Worm (Caenorhabditis elegans): ENCODE results near the gene W02B3.7.

Gene W02B3.7

ce11 chrIII:658357-658756 lies 33.5 kb downstream of the W02B3.7 start, which contains the start of gene C09F5.1:
Gene C09F5.1 (plus strand): TSS chrIII:658709.
- TF ChIP-seq unc-39 (tag; optimal IDR thresholded peaks at IDR 0.05) (no peak), snpc-4 (tag; optimal IDR thresholded peaks at IDR 0.05) (no peak), nhr-28 (tag; optimal IDR thresholded peaks at IDR 0.05) (no peak), ceh-9 (tag; optimal IDR thresholded peaks at IDR 0.05) (no peak), nhr-76 (tag; optimal IDR thresholded peaks at IDR 0.05) (no peak), ztf-4 (tag; optimal IDR thresholded peaks at IDR 0.05) (no peak), nhr-25 (tag; optimal IDR thresholded peaks at IDR 0.05) (peak; percentile 41), ztf-11 (tag; optimal IDR thresholded peaks at IDR 0.05) (no peak), nfya-1 (tag; optimal IDR thresholded peaks at IDR 0.05; ENCODE audit: insufficient read depth) (peak; percentile 9), eor-1 (tag; optimal IDR thresholded peaks at IDR 0.05) (no peak), ceh-82 (tag; optimal IDR thresholded peaks at IDR 0.05) (no peak), pqm-1 (tag; optimal IDR thresholded peaks at IDR 0.05) (no peak), ZK546.5 (tag; optimal IDR thresholded peaks at IDR 0.05) (no peak), nhr-23 (tag; optimal IDR thresholded peaks at IDR 0.05) (peak; percentile 26), fos-1 (tag; optimal IDR thresholded peaks at IDR 0.05) (no peak)

- TF ChIP-seq nfya-1 (tag; optimal IDR thresholded peaks at IDR 0.05; ENCODE audit: insufficient read depth) (no peak), nhr-25 (tag; optimal IDR thresholded peaks at IDR 0.05) (peak; percentile 57), lin-15B (tag; optimal IDR thresholded peaks at IDR 0.05) (no peak), ceh-16 (tag; optimal IDR thresholded peaks at IDR 0.05) (no peak), ceh-82 (tag; optimal IDR thresholded peaks at IDR 0.05) (no peak), sea-2 (GFP tag; optimal IDR thresholded peaks at IDR 0.05) (no peak)
Measured at ce11 chrIII:657241-657640, 34.6 kb downstream of the W02B3.7 start.

DNA sequence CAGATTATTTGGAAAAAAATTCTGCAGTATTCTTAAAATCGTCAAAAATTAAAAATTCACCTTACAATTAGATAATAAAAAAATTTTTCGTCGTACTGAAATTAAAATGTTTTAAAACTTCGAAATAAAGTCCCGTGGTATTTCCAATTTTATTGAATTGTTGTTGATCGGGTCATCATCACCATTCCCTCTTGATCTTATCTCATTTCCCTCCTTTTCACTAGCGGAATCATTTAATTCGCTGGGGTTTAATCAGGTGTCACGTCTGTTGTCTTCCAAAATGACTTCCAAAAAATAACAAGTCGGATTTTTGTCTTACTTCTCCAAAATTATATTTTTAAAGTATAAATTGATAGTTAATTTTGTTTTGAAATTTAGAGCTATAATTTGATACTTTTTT lies 35.2 kb downstream of the W02B3.7 start:
- TF ChIP-seq elt-1 (tag; optimal IDR thresholded peaks at IDR 0.05), result peak; percentile 56
- no peak for TF ChIP-seq eor-1 (tag; optimal IDR thresholded peaks at IDR 0.05)
- TF ChIP-seq nhr-67 (tag; optimal IDR thresholded peaks at IDR 0.05), result no peak

DNA sequence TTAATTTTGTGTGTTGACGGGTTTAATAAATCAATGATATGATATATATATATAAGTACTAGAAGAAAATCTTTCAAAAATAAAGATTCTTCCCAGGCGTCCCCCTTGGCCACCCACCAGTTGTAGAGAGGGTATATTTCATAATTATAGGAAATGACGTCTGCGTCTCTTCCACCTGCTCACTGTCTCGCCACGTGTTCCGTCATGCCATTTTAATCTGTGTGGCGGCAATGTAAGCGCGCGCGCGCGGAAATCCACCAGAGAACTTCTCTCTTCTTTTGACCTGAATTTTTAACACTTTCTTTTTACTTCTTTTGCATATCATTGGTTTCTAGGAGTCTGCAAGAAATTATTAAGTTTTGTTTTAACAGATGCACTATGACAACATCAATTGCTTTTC lies 37.5 kb downstream of the W02B3.7 start:
- TF ChIP-seq nhr-23 (tag; optimal IDR thresholded peaks at IDR 0.05) (peak; percentile 52), egl-5 (tag; optimal IDR thresholded peaks at IDR 0.05) (no peak)

DNA sequence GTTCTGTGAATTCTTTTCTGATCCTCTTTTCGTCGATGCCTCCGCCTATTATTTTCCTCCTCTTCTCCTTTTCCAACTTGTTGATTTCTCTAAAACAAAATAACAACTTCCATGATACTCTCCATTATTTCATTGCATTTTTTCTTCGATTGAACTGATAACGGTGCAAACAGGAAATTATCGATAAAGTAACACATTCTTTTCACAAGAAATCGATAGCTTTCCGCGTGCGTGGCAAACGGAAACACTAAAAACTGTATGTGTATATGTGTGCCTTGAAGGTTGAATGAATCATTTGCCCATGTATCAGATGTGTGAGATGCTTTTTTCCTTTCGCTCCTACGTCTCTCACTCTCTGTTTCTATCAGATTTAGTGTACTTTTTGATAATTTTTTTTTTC lies 40.2 kb downstream of the W02B3.7 start:
- TF ChIP-seq egl-27 (tag; optimal IDR thresholded peaks at IDR 0.05) (no peak), daf-12 (tag; optimal IDR thresholded peaks at IDR 0.05) (no peak), ztf-4 (tag; optimal IDR thresholded peaks at IDR 0.05) (no peak), nhr-11 (tag; optimal IDR thresholded peaks at IDR 0.05) (no peak), ceh-82 (tag; optimal IDR thresholded peaks at IDR 0.05) (no peak), elt-3 (tag; optimal IDR thresholded peaks at IDR 0.05) (no peak), unc-39 (tag; optimal IDR thresholded peaks at IDR 0.05) (no peak), ceh-16 (tag; optimal IDR thresholded peaks at IDR 0.05) (no peak), nfya-1 (tag; optimal IDR thresholded peaks at IDR 0.05; ENCODE audit: insufficient read depth) (no peak), jun-1 (tag; optimal IDR thresholded peaks at IDR 0.05) (peak; percentile 54), ama-1 (optimal IDR thresholded peaks at IDR 0.05) (no peak), lin-39 (tag; optimal IDR thresholded peaks at IDR 0.05) (no peak), ZK546.5 (tag; optimal IDR thresholded peaks at IDR 0.05) (no peak), snpc-4 (tag; optimal IDR thresholded peaks at IDR 0.05) (no peak), egl-5 (tag; optimal IDR thresholded peaks at IDR 0.05) (no peak), zag-1 (tag; optimal IDR thresholded peaks at IDR 0.05) (no peak), fkh-10 (GFP tag; optimal IDR thresholded peaks at IDR 0.05) (no peak), pha-4 (tag; optimal IDR thresholded peaks at IDR 0.05) (no peak), fkh-2 (tag; optimal IDR thresholded peaks at IDR 0.05) (no peak), mdl-1 (tag; optimal IDR thresholded peaks at IDR 0.05) (no peak), nhr-76 (tag; optimal IDR thresholded peaks at IDR 0.05) (no peak), mml-1 (tag; optimal IDR thresholded peaks at IDR 0.05) (no peak), ceh-28 (tag; optimal IDR thresholded peaks at IDR 0.05) (peak; percentile 52), elt-2 (tag; optimal IDR thresholded peaks at IDR 0.05) (peak; percentile 71), ceh-9 (tag; optimal IDR thresholded peaks at IDR 0.05) (no peak), nhr-12 (tag; optimal IDR thresholded peaks at IDR 0.05) (no peak), nhr-23 (tag; optimal IDR thresholded peaks at IDR 0.05) (no peak), nhr-43 (tag; optimal IDR thresholded peaks at IDR 0.05; ENCODE audit: poor library complexity, severe bottlenecking) (no peak), nhr-25 (tag; optimal IDR thresholded peaks at IDR 0.05) (peak; percentile 48), unc-62 (GFP tag; optimal IDR thresholded peaks at IDR 0.05) (no peak), pqm-1 (tag; optimal IDR thresholded peaks at IDR 0.05) (peak; percentile 76), nhr-28 (tag; optimal IDR thresholded peaks at IDR 0.05) (no peak), ztf-11 (tag; optimal IDR thresholded peaks at IDR 0.05) (no peak), nhr-67 (tag; optimal IDR thresholded peaks at IDR 0.05) (no peak), fos-1 (tag; optimal IDR thresholded peaks at IDR 0.05) (no peak)

All from whole organism, L3 larva.